Worm (Caenorhabditis elegans) whole organism, L4 larva: ENCODE data around the gene Y44A6C.1.

Experiments used
- F10B5.3 ChIP-seq: sonication (generic microtip); optimal IDR thresholded peaks from 2 replicates; lab custom pipeline; 2016; ENCODE audit warnings: mild to moderate bottlenecking, missing genetic modification characterization, missing compliant biosample characterization
- Y48G9A.11 ChIP-seq: fragments of 200-800 bp; sonication (Bioruptor generic); IDR thresholded peaks from 2 replicates; pipeline ENCODE4 v1.3.6; 2022; ENCODE audit warnings: missing genetic modification reagents, missing genetic modification characterization, missing compliant biosample characterization
- ces-1 ChIP-seq: fragments of 150-350 bp; sonication (generic microtip); optimal IDR thresholded peaks from 4 replicates; lab custom pipeline; 2014; ENCODE audit warnings: missing biosample characterization, missing genetic modification reagents, missing genetic modification characterization
- fos-1 ChIP-seq: fragments of 150-350 bp; optimal IDR thresholded peaks from 2 replicates; lab custom pipeline; 2014; ENCODE audit warnings: missing biosample characterization, missing genetic modification characterization
- lim-7 ChIP-seq: fragments of 200-800 bp; sonication (Bioruptor generic); IDR thresholded peaks from 2 replicates; pipeline ENCODE4 v1.3.6; 2022; ENCODE audit warnings: missing genetic modification characterization, missing compliant biosample characterization
- lin-39 ChIP-seq: fragments of 150-350 bp; optimal IDR thresholded peaks from 2 replicates; lab custom pipeline; 2014; ENCODE audit warnings: missing biosample characterization, missing genetic modification reagents, missing genetic modification characterization
- nhr-48 ChIP-seq: sonication (generic microtip); optimal IDR thresholded peaks from 2 replicates; lab custom pipeline; 2016; ENCODE audit warnings: mild to moderate bottlenecking, missing genetic modification characterization, missing compliant biosample characterization
- pqm-1 ChIP-seq: sonication (generic microtip); optimal IDR thresholded peaks from 2 replicates; lab custom pipeline; 2017; ENCODE audit warnings: missing biosample characterization, missing genetic modification characterization
- snpc-4 ChIP-seq: fragments of 150-350 bp; optimal IDR thresholded peaks from 2 replicates; lab custom pipeline; 2014; ENCODE audit warnings: missing biosample characterization, missing genetic modification characterization
- unc-62 ChIP-seq, 3 experiments: fragments of 150-350 bp in 1 of 3; sonication (generic microtip); optimal IDR thresholded peaks in 2 of 3; peaks in 1 of 3; 1 replicate in 1 of 3; 2 replicates in 2 of 3; lab custom pipeline; 2014 to 2017; ENCODE audit warnings: missing biosample characterization in 3 of 3, missing genetic modification characterization in 3 of 3, missing genetic modification reagents in 3 of 3, missing genotype in 1 of 3

DNA sequence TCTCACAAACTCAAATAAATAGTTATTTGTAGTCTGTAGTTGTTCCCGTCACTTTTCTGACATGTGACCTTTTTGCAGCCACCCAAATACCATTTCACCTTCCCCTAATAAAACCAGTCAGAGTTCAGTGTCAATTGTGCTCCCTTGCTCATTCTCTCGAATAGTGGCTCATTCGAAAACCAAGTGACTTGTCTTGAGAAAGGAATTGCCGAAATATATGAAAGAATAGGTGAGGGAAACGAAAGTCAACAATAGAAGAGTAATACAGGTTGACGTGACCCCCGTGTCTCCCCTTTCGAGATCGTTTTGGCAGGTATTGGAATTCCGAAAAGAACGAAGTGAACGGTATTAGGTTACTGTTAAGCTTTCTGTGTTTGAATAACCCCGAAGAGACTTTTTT is 49.5 kb downstream of the Y44A6C.1 start:
- no peak for TF ChIP-seq snpc-4 (tag; lab: Kevin White, UChicago)
- TF ChIP-seq ces-1 (GFP tag; lab: Kevin White, UChicago): no peak
- TF ChIP-seq nhr-48 (tag; lab: Kevin White, UChicago): no peak
- no peak for TF ChIP-seq fos-1
- no peak for TF ChIP-seq lin-39 (tag; lab: Kevin White, UChicago)
- TF ChIP-seq F10B5.3 (tag; lab: Kevin White, UChicago): no peak
- no peak for TF ChIP-seq pqm-1 (tag; lab: Kevin White, UChicago)
- no peak for TF ChIP-seq unc-62 (GFP tag; optimal IDR thresholded peaks at IDR 0.05 in 1 of 2; lab: Kevin White, UChicago)
- no peak for TF ChIP-seq unc-62 (tag; optimal IDR thresholded peaks at IDR 0.05; lab: Kevin White, UChicago)
- no peak for TF ChIP-seq Y48G9A.11 (GFP tag; lab: Robert Waterston, UW)
- no peak for TF ChIP-seq lim-7
